Worm (Caenorhabditis elegans): ENCODE results near the gene srj-1.

Gene srj-1

ce11 chrIV:12010859-12011258 is 45.6 kb upstream of the srj-1 start, which contains the start of the genes ZK617.26 and unc-22:
Gene ZK617.26 (minus strand): TSS chrIV:12010959.
Gene unc-22 (minus strand): TSS chrIV:12011007.
- TF ChIP-seq nhr-102 (tag; optimal IDR thresholded peaks at IDR 0.05) (no peak), lir-3 (tag; optimal IDR thresholded peaks at IDR 0.05) (no peak)

- TF ChIP-seq nhr-48 (tag; optimal IDR thresholded peaks at IDR 0.05) (no peak), tra-1 (GFP tag; IDR thresholded peaks at IDR 0.05) (0 out of 2 replicates have a peak, but pooled peaks have one; percentile 34), hif-1 (tag; optimal IDR thresholded peaks at IDR 0.05) (peak in 1 of 2 experiments; percentile 30), T20F7.1 (GFP tag; optimal IDR thresholded peaks at IDR 0.05) (no peak), set-16 (GFP tag; IDR thresholded peaks at IDR 0.05) (peak; percentile 85), daf-16 (GFP tag; optimal IDR thresholded peaks at IDR 0.05) (peak in 1 of 2 experiments; percentile 54), daf-16 (tag; optimal IDR thresholded peaks at IDR 0.05) (no peak), hlh-11 (tag; optimal IDR thresholded peaks at IDR 0.05) (peak; percentile 72), nhr-111 (GFP tag; optimal IDR thresholded peaks at IDR 0.05) (no peak), dmd-6 (GFP tag; IDR thresholded peaks at IDR 0.05) (0 out of 2 replicates have a peak, but pooled peaks have one; percentile 9), nhr-11 (tag; optimal IDR thresholded peaks at IDR 0.05) (peak; percentile 74), hlh-30 (tag; optimal IDR thresholded peaks at IDR 0.05; ENCODE audit: insufficient read depth) (peak; percentile 49), mdl-1 (tag; optimal IDR thresholded peaks at IDR 0.05) (peak in 1 of 2 experiments; percentile 42), spr-3 (GFP tag; optimal IDR thresholded peaks at IDR 0.05) (no peak), mxl-3 (GFP tag; optimal IDR thresholded peaks at IDR 0.05) (peak; percentile 65)
Measured at ce11 chrIV:12010377-12010776, 45.1 kb upstream of the srj-1 start.

ce11 chrIV:12009046-12009674 is 43.9 kb upstream of the srj-1 start:
- TF ChIP-seq php-3 (GFP tag; IDR thresholded peaks at IDR 0.05) (no peak), zfp-2 (tag; optimal IDR thresholded peaks at IDR 0.05) (no peak), daf-8 (GFP tag; IDR thresholded peaks at IDR 0.05) (no peak), hlh-11 (tag; optimal IDR thresholded peaks at IDR 0.05) (peak; percentile 20), set-16 (GFP tag; IDR thresholded peaks at IDR 0.05) (no peak), nhr-11 (tag; optimal IDR thresholded peaks at IDR 0.05) (no peak), daf-16 (GFP tag; optimal IDR thresholded peaks at IDR 0.05) (peak in 1 of 2 experiments; percentile 95), daf-16 (tag; optimal IDR thresholded peaks at IDR 0.05) (no peak), hlh-30 (tag; optimal IDR thresholded peaks at IDR 0.05; ENCODE audit: insufficient read depth) (peak; percentile 23), dmd-6 (GFP tag; IDR thresholded peaks at IDR 0.05) (0 out of 2 replicates have a peak, but pooled peaks have one; percentile 6), aha-1 (tag) (no peak), mep-1 (tag; optimal IDR thresholded peaks at IDR 0.05) (no peak), unc-62 (GFP tag; optimal IDR thresholded peaks at IDR 0.05 in 1 of 2) (peak in 1 of 2 experiments; percentile 98), unc-62 (tag; optimal IDR thresholded peaks at IDR 0.05) (no peak), nhr-10 (tag; optimal IDR thresholded peaks at IDR 0.05) (no peak), lsy-2 (tag; optimal IDR thresholded peaks at IDR 0.05) (no peak)

- no peak for TF ChIP-seq mdt-29 (GFP tag; IDR thresholded peaks at IDR 0.05)
- TF ChIP-seq mep-1 (tag; optimal IDR thresholded peaks at IDR 0.05): no peak
- TF ChIP-seq pha-4 (GFP tag; IDR thresholded peaks at IDR 0.05): peak; percentile 32; the same call in 1 of the 2 replicates
- no peak for TF ChIP-seq pha-4 (tag; optimal IDR thresholded peaks at IDR 0.05)
- peak in 1 of 2 experiments; percentile 90 for TF ChIP-seq unc-62 (GFP tag; optimal IDR thresholded peaks at IDR 0.05 in 1 of 2)
- no peak for TF ChIP-seq unc-62 (tag; optimal IDR thresholded peaks at IDR 0.05)
- peak; percentile 32; the same call in 1 of the 2 replicates for TF ChIP-seq dmd-6 (GFP tag; IDR thresholded peaks at IDR 0.05)
- peak; percentile 54 for TF ChIP-seq hlh-30 (tag; optimal IDR thresholded peaks at IDR 0.05; ENCODE audit: insufficient read depth)
- TF ChIP-seq pqm-1 (tag; optimal IDR thresholded peaks at IDR 0.05): no peak
- peak; percentile 11 for TF ChIP-seq F49E8.2 (tag; optimal IDR thresholded peaks at IDR 0.05; ENCODE audit: borderline replicate concordance)
- TF ChIP-seq ceh-44 (GFP tag; IDR thresholded peaks at IDR 0.05): 0 out of 2 replicates have a peak, but pooled peaks have one; percentile 34
- 0 out of 2 replicates have a peak, but pooled peaks have one; percentile 13 for TF ChIP-seq dmd-8 (GFP tag; IDR thresholded peaks at IDR 0.05)
- no peak for TF ChIP-seq lim-7 (GFP tag; IDR thresholded peaks at IDR 0.05)
- 0 out of 2 replicates have a peak, but pooled peaks have one; percentile 29 for TF ChIP-seq arid-1 (GFP tag; conservative IDR thresholded peaks at IDR 0.05)
- peak; percentile 34 for TF ChIP-seq duxl-1 (tag; optimal IDR thresholded peaks at IDR 0.05; ENCODE audit: poor library complexity)
- TF ChIP-seq snpc-1.2 (GFP tag; IDR thresholded peaks at IDR 0.05): peak; percentile 66; the same call in 1 of the 2 replicates
- TF ChIP-seq nhr-48 (tag; optimal IDR thresholded peaks at IDR 0.05): peak; percentile 39
Measured at ce11 chrIV:12005090-12005770, 40.0 kb upstream of the srj-1 start.
